Worm (Caenorhabditis elegans): ENCODE results near the gene sru-28.

DNA sequence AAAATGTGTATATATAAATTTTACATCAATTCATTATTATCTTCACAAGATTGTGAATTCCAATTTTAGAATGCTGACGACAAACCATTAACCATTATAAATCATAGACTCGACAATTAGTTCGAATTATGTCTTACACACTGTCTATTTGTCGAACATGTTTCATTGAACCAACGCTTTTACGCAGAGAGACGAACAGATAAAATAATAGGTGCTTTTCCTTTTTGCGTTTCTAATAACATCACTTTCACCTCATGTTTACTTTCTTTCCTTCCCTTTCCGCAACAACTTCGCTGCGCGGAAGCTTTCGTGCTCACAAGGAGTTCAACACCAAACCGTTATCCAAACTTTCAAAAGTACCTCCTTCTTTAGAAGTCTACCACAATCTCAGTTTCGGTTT lies 41.7 kb downstream of the sru-28 start, which contains the start of gene F52F10.2:
- no peak for TF ChIP-seq unc-55 (GFP tag; optimal IDR thresholded peaks at IDR 0.05)
- TF ChIP-seq F13H6.1 (tag; optimal IDR thresholded peaks at IDR 0.05): no peak
- no peak for TF ChIP-seq ztf-16 (tag; optimal IDR thresholded peaks at IDR 0.05)
- TF ChIP-seq pqm-1 (tag; optimal IDR thresholded peaks at IDR 0.05): no peak
- TF ChIP-seq che-1 (tag; optimal IDR thresholded peaks at IDR 0.05): no peak
- no peak for TF ChIP-seq nhr-11 (tag; optimal IDR thresholded peaks at IDR 0.05)
- TF ChIP-seq dmd-4 (tag; optimal IDR thresholded peaks at IDR 0.05; ENCODE audit: borderline replicate concordance): no peak
- no peak for TF ChIP-seq hlh-8 (tag; optimal IDR thresholded peaks at IDR 0.05)
- no peak for TF ChIP-seq ttx-3 (tag; optimal IDR thresholded peaks at IDR 0.05)
- TF ChIP-seq nfya-1 (tag; optimal IDR thresholded peaks at IDR 0.05): no peak
